Worm (Caenorhabditis elegans): ENCODE measurements around the gene Y53F4B.7.

- TF ChIP-seq W03F9.2 (tag; optimal IDR thresholded peaks at IDR 0.05) (no peak), dao-5 (tag; optimal IDR thresholded peaks at IDR 0.05) (no peak)
Measured at ce11 chrII:14946545-14946944, 46.2 kb upstream of the Y53F4B.7 start.

All from whole organism, L4/young adult.